Worm (Caenorhabditis elegans): ENCODE measurements around the gene F58B4.7.

Gene F58B4.7

DNA sequence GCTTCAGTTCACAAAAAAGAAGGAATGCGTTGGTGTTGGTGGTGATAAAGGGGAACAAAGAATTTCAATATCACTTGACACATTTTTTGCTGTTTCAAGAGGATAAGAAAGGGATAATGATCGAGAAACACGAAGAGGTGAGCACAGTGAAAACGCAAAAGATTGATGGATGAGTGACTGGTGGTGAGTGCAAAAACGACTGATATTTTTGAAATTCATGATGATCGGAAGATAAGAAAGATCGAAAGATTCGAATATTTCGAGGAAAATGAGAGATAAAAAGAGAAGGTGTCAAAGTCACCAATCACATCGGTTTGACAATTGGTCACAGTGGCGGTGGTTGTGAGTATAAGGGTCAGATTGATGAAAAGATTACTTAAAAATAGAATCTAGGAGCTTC, 7.2 kb downstream of the F58B4.7 start:
- no peak for TF ChIP-seq ceh-79 (tag; optimal IDR thresholded peaks at IDR 0.05)
- no peak for TF ChIP-seq Y79H2A.3 (GFP tag; conservative IDR thresholded peaks at IDR 0.05)
- no peak for TF ChIP-seq snpc-3.4 (tag; optimal IDR thresholded peaks at IDR 0.05)
- no peak for TF ChIP-seq sptf-2 (GFP tag; optimal IDR thresholded peaks at IDR 0.05)
- TF ChIP-seq atf-7 (tag; optimal IDR thresholded peaks at IDR 0.05) = no peak
- TF ChIP-seq B0035.1 (tag; optimal IDR thresholded peaks at IDR 0.05) = no peak
- no peak for TF ChIP-seq mes-4 (tag; optimal IDR thresholded peaks at IDR 0.05)
- TF ChIP-seq madf-6 (GFP tag; IDR thresholded peaks at IDR 0.05) = no peak
- no peak for TF ChIP-seq chd-7 (tag; optimal IDR thresholded peaks at IDR 0.05)
- TF ChIP-seq nfyb-1 (GFP tag; IDR thresholded peaks at IDR 0.05) = no peak
- no peak for TF ChIP-seq hlh-26 (GFP tag; conservative IDR thresholded peaks at IDR 0.05)
- no peak for TF ChIP-seq hlh-12 (tag; optimal IDR thresholded peaks at IDR 0.05)
- TF ChIP-seq attf-3 (GFP tag; conservative IDR thresholded peaks at IDR 0.05) = no peak
- no peak for TF ChIP-seq egl-44 (GFP tag; IDR thresholded peaks at IDR 0.05)
- TF ChIP-seq dox-1 (GFP tag; IDR thresholded peaks at IDR 0.05) = no peak
- no peak for TF ChIP-seq C06A6.2 (GFP tag; conservative IDR thresholded peaks at IDR 0.05)
- TF ChIP-seq hmg-1.2 (GFP tag; IDR thresholded peaks at IDR 0.05) = no peak
- TF ChIP-seq T07F8.4 (tag; optimal IDR thresholded peaks at IDR 0.05) = no peak

DNA sequence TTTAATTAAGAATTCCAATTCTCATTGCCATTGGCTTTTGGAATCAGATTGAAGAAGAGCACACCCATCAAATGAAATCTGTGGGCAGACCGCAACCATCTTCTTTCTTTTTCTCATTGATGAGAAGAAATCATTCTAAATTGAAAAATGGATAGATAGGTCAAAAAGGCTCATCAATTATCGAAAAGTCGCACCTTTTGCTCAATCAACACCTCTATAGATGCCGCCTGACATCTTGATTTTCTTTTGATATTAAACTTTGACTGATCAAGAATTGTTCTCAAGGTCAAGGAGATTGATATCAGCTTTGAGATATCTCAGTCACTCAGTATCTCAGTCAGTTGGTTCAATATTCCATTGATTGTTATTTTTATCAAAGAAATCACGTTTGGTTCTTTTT, 13.2 kb downstream of the F58B4.7 start:
- TF ChIP-seq ztf-25 (GFP tag; IDR thresholded peaks at IDR 0.05) (no peak), F49E8.2 (tag; optimal IDR thresholded peaks at IDR 0.05; ENCODE audit: insufficient read depth) (no peak), him-1 (tag; optimal IDR thresholded peaks at IDR 0.05) (no peak), cebp-2 (GFP tag; IDR thresholded peaks at IDR 0.05) (no peak), attf-3 (GFP tag; conservative IDR thresholded peaks at IDR 0.05) (no peak), B0261.1 (tag; optimal IDR thresholded peaks at IDR 0.05) (no peak), lin-35 (GFP tag; optimal IDR thresholded peaks at IDR 0.05) (no peak), nhr-120 (GFP tag; IDR thresholded peaks at IDR 0.05) (no peak), Y95B8A.8 (GFP tag; IDR thresholded peaks at IDR 0.05) (no peak), Y79H2A.3 (GFP tag; conservative IDR thresholded peaks at IDR 0.05) (no peak), hlh-12 (tag; optimal IDR thresholded peaks at IDR 0.05) (no peak), B0035.1 (tag; optimal IDR thresholded peaks at IDR 0.05) (no peak)

DNA sequence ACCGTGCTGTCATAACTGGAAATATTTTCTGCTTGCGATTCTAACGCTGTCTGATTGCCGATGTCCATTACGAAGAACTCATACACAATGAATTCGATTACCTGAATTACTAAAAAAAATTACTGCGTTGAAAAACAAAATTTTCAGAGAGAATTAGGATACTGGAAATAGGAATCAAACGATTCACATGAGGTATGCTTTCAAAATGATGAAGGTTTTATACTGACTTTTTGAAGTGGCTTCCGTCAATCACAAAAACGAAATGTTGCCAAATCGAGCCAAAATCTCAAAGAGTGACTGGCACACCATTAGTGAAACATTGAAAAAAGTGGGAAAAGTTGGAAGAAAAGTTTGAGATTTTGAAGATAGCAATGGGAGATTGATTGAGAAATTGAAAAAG, 14.1 kb downstream of the F58B4.7 start, which contains the start of gene zzz-1:
zzz-1 (minus strand) TSS at position 101 of the 400 bp plus-strand sequence.
- TF ChIP-seq egl-18 (GFP tag; IDR thresholded peaks at IDR 0.05) (no peak), unc-62 (GFP tag; optimal IDR thresholded peaks at IDR 0.05) (no peak), hlh-12 (tag; optimal IDR thresholded peaks at IDR 0.05) (no peak), die-1 (tag; optimal IDR thresholded peaks at IDR 0.05) (no peak), fkh-3 (tag; optimal IDR thresholded peaks at IDR 0.05) (no peak), nhr-179 (tag; optimal IDR thresholded peaks at IDR 0.05) (no peak)

DNA sequence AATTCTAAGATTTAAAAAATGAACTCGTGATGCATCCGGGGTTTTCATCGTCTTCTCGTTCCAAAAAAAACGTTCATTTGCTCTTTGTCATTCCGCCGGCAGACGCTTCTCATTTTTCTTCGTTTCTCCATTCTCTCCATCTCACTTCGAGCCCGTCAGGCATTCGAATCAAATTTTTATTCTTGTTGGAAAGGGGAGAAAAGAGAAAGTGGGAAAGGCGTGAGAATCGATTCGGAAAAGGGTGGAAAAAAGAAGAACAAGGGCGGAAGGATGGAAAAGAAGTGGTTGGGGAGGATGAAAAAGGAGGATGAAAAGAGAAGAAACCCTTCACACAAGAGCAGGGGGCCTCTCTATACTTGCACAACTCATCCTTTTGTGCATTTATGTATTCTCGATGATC, 18.3 kb downstream of the F58B4.7 start:
- no peak for TF ChIP-seq fkh-3 (tag; optimal IDR thresholded peaks at IDR 0.05)
- no peak for TF ChIP-seq athp-1 (tag; optimal IDR thresholded peaks at IDR 0.05)
- no peak for TF ChIP-seq rcor-1 (GFP tag; IDR thresholded peaks at IDR 0.05)
- no peak for TF ChIP-seq zfh-2 (GFP tag; conservative IDR thresholded peaks at IDR 0.05)
- TF ChIP-seq ceh-40 (GFP tag; IDR thresholded peaks at IDR 0.05) = no peak
- no peak for TF ChIP-seq lin-35 (GFP tag; optimal IDR thresholded peaks at IDR 0.05)
- TF ChIP-seq K12H6.12 (tag; optimal IDR thresholded peaks at IDR 0.05) = no peak

Data from whole organism, young adult.